Worm (Caenorhabditis elegans) whole organism, dauer: ENCODE results near the gene M03C11.9.

ENCODE experiments used
- unc-62 ChIP-seq: sonication (generic microtip); optimal IDR thresholded peaks from 2 replicates; lab custom pipeline; 2017; ENCODE audit warnings: missing biosample characterization, missing genetic modification reagents, missing genetic modification characterization

M03C11.9 gene

DNA sequence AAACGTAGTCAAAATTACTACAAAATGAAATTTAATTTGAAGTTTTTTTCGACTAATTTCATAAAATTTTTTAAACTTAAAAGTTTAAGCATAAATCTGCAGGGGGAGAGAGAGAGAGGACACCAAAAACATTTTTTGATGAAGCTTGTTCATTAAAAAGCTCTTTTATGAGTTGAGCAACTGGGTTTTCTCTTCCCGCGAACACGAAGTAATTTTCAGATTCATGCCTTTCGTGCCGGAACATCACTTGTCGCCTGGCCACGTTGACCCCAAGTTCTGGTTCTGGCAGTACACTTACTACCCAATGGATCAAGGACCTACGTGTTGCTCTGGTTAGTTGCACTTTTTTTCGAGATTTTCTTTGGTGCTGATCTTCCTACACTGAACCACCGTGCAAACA lies 7.7 kb downstream of the M03C11.9 start:
- TF ChIP-seq unc-62 (GFP tag; lab: Kevin White, UChicago): no peak

DNA sequence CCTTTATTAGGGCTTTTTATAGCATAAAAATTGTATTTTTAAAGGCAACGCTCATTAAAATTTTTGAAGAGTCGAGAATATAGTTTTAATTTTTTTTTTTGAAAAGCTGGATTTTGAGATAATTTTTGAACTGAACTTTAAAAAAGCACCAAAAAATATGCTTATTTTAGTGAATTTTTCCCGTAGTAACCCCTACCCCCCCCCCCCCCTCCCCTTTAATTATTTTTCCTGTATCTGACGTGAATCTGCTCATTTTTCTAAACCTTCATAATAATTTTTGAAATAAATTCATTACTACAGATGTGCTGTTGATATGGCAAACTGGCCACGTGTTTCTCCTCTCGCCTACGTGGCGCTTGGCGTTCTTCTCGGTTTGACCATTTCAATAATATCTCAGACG lies 10.1 kb downstream of the M03C11.9 start, which contains the start of gene C38H2.2:
TSS of gene C38H2.2 (plus strand) at position 301 of the 400 bp plus-strand sequence.
- no peak for TF ChIP-seq unc-62 (GFP tag; lab: Kevin White, UChicago)

DNA sequence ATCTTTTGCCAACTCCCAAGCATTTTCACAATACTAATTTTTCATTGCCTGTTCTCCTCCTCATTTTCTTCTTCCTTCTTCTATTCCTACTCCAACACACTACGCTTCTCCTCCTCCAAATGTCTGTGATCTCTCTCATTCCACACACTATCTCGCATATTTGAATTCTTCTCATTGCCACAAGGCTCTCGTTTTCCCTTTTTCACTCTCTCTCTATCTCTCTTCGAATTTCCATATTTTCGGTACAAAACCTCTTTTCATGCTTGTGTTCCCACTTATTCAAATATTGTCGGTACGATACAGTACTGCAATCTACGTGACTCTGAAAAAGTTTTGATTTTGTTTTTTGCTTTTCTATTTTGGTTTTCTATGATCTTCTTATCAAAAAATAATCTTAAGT lies 10.9 kb downstream of the M03C11.9 start:
- no peak for TF ChIP-seq unc-62 (GFP tag; lab: Kevin White, UChicago)

DNA sequence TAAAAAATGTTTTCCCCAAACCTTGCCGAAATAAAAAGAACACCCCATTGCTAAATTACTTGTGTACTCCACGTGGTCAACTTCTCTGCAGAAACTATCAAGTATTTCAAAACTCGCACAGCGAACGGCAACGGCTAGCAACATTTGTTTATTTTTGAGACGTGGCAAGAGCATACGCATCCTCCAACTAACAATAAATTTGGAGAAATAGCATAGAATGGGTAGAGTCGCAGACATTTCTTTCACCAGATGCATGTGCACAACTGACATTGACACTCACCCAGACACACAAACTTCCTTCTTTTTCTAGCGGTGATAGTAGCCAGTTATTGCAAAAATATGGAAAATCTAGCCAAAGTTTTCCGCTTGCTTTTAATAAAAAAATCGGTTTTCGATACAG lies 11.9 kb downstream of the M03C11.9 start:
- no peak for TF ChIP-seq unc-62 (GFP tag; lab: Kevin White, UChicago)

DNA sequence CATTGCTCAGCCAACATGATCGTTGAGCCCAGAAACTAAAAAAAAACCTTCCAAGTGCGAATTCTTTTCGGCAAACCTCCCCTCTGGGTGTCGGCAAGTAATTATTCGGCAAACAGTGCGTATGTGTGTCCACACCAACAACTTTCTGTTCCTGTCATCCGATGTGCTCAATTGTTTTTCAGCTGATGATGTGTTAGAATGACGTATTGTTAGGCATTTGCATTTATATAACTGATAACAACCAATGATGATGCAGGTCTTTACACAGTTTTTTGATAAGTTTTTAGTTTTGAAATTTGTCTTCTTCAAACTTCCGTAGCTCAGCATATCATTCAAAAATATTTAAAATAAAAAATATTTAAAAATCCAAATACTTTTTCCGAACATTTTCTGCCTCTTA lies 12.6 kb downstream of the M03C11.9 start:
- TF ChIP-seq unc-62 (GFP tag; lab: Kevin White, UChicago): no peak

DNA sequence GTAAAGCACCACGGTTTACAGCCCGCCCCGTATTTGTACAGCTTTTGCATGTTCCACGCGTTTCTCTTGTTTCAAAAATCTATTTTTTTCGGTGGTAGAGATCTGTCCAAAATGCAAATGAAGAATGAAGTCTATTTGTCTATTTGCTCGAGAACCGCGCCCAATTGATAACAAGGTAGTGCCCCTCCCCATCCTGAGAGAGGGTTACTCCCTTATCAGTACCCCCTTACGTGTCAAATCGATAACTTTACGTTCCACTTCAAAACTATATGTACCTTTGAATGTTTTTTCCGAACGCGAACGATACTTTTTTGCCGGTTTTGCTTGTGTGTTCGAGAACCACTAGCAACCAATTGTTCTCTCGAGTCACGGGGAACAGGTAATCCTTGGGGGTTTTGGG lies 15.5 kb downstream of the M03C11.9 start:
- TF ChIP-seq unc-62 (GFP tag; lab: Kevin White, UChicago): no peak

DNA sequence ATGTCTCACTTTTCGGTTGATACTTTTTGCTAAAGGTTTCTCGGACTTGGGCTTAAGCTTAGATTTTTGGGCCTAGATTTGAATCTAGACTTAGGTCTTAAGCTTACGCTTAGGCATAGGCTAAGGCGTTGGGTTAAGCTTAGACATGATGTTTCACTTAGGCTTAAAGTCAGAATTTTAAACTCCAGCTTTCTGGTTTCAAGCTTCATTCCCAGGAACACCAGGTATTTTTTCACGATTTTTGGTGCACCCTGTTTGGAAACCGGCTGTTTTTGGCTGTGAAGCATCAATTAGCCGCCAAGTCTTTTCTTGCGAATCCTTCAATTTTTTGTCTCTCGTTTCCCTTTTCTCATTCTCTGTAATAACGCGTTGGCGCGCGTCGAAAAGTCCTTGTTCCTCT lies 17.7 kb downstream of the M03C11.9 start:
- no peak for TF ChIP-seq unc-62 (GFP tag; lab: Kevin White, UChicago)

DNA sequence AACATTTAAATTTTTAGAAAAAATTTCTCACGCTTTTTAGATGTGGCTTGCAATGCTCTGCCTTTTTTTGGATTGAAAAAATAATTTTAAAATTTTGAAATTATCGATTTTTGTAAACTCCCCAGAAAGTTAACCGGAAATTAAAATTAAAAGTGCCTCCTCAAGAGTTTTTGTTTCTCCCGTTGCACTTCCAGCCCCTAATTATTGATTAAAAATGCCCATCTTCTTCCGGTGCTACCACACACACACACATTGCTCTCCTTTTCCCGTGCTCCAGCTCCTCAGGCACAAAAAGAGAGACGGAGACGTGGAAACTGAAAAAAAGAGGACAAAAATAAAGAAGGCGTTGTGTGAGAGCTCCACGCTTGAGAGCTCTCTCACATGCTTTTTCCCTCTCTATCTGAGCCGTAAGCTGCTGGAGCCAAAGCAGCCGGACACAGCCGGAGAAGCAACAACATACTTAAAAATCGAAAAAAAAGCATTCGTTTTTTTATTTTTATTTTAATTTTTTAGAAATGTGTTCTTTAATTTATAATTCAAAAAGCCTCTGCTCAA lies 24.1 kb downstream of the M03C11.9 start:
- TF ChIP-seq unc-62 (GFP tag; lab: Kevin White, UChicago): no peak

DNA sequence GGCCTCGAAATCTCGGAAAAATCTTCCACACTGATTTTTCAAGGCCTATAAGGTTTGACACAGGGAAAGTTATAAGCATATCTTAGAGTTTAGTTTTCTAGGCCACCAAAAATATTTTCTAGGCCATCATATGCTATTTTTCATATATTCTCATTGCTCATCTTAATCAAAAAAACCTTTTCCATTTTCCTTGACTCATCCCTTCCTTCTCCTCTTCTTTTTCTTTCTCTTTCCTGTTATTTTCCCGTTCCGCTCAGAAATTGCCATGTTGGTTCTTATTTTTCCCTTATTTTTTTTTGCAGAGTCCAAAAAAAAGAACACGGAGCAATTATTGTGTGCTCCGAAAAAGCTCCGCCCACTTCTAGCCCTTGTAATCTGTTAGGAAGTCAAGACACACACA lies 26.9 kb downstream of the M03C11.9 start, which contains the start of gene tbc-8:
TSS of gene tbc-8 (plus strand) at position 301 of the 400 bp plus-strand sequence.
- TF ChIP-seq unc-62 (GFP tag; lab: Kevin White, UChicago): no peak

DNA sequence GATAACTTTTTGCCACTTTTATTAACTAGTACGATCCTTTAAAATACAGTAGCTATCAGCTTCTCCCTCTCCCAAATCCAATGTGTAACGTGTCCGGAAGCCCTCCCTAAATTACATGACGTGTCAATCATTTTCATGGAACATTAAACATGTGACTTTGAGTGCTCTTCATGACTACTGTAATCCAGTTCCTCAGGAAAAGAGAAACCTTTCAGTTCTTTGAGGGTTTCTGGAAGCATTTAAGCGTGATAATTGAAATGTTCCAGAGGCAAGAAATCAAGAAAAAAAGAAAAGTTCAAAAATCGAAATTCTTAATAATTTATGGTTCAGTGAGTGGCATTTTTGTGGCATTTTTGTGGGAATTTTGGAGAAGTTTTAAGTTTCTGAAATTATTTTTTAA lies 28.6 kb downstream of the M03C11.9 start:
- no peak for TF ChIP-seq unc-62 (GFP tag; lab: Kevin White, UChicago)

DNA sequence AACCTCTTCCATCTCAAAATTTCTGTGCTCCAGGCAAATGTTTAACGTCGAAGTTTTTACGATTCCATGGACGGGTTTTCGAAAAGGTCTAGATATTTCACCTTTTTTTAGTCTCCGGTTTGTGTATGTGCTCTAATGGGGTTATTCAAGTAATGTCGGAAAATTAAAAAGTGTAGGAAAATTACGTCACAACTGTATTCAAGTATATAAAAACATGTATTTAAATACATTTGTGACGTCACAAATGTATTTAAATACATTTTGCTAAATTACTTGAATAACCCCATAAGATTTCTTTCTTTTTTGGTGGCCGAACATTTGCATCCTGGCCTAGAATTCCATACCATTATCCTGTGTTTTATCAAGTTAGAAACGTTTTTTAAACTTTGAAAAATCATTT lies 30.1 kb downstream of the M03C11.9 start:
- TF ChIP-seq unc-62 (GFP tag; lab: Kevin White, UChicago): no peak

DNA sequence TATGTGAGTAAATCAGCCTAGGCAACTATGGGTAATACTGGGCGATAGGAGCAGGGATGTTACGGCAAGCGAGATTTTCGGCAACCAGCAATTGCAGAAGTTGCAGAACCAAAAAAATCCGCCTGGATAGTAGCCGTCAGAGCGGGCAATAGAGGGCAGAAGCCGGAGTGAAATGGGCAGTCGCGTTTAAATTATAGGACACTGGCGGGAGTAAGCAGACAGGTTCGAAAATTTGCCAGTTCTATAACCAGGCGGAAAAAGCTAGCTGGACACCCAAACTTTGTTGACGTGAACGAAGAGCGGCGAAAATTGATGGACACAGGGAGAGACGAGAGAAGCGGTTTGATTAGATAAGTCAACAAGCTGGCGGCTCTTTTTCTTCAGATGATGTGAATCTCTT lies 31.6 kb downstream of the M03C11.9 start:
- no peak for TF ChIP-seq unc-62 (GFP tag; lab: Kevin White, UChicago)

DNA sequence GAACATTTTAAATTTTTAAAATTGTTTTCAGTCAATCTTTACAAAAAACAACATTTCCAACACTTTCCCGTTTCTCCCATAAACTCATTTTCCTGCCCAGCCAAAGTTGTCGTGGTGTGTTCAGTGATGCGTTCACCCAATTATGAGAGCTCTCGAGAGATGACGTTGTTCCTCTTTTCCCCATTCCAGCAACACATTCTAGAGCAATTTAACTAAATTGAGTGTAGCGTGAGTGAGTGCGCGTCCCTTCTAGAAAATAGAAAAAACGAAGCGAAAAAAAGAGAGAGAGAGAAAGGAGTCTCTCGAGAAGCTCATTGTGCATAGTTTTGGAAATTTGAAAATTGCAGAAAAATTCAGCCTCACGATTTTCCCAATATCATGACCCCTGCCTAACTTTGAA lies 32.8 kb downstream of the M03C11.9 start:
- no peak for TF ChIP-seq unc-62 (GFP tag; lab: Kevin White, UChicago)

DNA sequence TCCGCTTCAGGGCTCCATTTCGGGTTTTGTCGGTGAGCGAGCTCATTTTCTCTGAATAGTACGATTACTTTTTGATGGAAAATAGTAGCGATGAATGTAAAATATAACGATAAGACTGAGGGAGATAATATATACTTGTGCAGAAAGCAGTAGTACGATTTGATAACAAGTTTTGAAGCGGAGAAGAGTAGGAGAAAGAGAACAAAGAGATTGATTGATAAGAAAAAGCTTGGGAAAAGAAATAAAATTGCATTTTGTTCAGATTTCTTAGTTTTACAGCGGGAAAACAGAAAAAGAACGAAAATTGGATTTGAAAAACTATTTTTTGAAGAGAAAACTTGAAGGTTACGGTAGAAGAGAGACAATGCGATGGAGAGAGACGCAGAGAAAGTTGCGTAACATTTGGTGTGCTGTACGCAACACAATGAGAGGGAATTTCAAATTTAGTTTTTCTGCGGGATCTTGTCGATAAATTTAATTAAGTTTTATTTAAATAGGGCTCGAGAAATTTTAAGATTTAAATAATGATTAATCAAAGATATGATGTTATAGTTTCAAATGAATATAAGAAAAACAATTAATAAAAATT lies 33.8 kb downstream of the M03C11.9 start, which contains the start of gene umps-1:
TSS of gene umps-1 (minus strand) at position 51 of the 589 bp plus-strand sequence.
- TF ChIP-seq unc-62 (GFP tag; lab: Kevin White, UChicago): no peak

DNA sequence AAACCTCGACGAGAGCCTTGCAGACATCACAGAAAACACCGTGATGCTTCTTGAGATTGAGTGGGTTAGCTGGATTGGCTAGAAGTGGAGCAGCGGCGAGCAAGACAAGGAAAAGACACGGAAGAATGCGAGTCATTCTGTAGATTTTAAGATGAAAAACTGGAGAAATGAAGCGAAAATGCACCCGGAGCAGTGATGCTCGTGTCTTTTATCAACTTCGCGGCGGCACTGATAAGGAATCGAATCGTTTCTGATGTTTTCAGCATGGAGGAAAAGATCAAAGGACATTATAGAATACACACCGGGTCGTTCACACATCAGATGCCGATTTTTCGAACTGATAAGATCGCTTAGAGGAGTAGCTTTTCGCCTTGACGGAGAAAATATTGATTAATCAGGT lies 36.1 kb downstream of the M03C11.9 start, which contains the start of gene spp-1:
TSS of gene spp-1 (minus strand) at position 287 of the 400 bp plus-strand sequence.
- TF ChIP-seq unc-62 (GFP tag; lab: Kevin White, UChicago): no peak

DNA sequence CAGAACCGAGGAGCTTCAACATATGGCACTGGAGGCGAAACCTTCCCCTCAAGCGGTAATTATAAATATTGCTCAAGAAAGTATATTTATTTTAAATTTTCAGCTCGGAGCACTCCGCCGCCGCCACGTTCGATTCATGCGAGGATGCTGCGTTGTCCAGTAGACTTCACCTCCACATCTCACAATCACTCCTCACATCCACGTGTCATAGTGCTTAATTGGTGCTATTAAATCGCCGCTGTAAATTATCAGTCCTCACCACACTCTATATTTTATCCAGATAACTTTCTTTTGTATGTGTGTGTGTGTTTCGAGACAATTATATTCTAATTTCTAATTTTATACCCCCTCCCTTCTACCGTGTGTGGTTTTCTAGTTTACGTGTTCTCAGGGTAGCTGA lies 36.9 kb downstream of the M03C11.9 start:
- no peak for TF ChIP-seq unc-62 (GFP tag; lab: Kevin White, UChicago)

DNA sequence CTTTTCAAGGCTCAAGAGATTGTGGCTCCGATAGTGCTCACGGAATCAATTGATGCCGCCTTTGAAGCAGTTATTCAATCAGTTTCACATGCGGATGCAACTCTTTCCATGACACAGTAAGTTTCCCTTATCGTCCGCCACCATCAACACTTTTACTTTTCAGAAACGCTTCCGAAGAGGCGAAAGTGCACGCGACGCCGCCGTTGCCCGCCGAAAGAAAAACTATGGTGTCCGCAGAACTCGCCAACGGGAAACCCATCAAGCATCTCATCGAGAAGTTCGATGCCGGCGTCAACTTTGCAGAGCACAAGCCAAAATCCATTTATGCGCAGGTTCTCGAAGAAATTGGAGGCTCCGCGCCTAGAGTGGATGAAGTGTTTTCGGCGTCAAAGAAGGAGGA lies 38.1 kb downstream of the M03C11.9 start:
- TF ChIP-seq unc-62 (GFP tag; lab: Kevin White, UChicago): no peak
